Worm (Caenorhabditis elegans) whole organism, midembryonic: ENCODE measurements around the gene C08F11.12.

Source experiments
- T22C8.4 ChIP-seq: fragments of 200-800 bp; sonication (Bioruptor generic); IDR thresholded peaks from 2 replicates; pipeline ENCODE4 v1.3.6; 2022; ENCODE audit warnings: missing genetic modification characterization, missing compliant biosample characterization
- cog-1 ChIP-seq: sonication (generic microtip); optimal IDR thresholded peaks from 2 replicates; lab custom pipeline; 2016; ENCODE audit warnings: missing genetic modification characterization, missing compliant biosample characterization
- flt-1 ChIP-seq: fragments of 200-800 bp; sonication (Bioruptor generic); IDR thresholded peaks from 2 replicates; pipeline ENCODE4 v1.3.6; 2022; ENCODE audit warnings: missing genetic modification characterization, missing compliant biosample characterization
- klf-2 ChIP-seq: fragments of 200-800 bp; sonication (Bioruptor generic); conservative IDR thresholded peaks from 2 replicates; pipeline ENCODE4 v1.3.6; 2022; ENCODE audit warnings: missing genetic modification reagents, missing genetic modification characterization, missing compliant biosample characterization
- ref-1 ChIP-seq: fragments of 200-800 bp; sonication (Bioruptor generic); conservative IDR thresholded peaks from 2 replicates; pipeline ENCODE4 v1.3.6; 2022; ENCODE audit warnings: missing genetic modification reagents, missing genetic modification characterization, missing compliant biosample characterization

ce11 chrIV:13633165-13633564, 18.1 kb downstream of the C08F11.12 start, which contains the start of gene fbxa-98:
- TF ChIP-seq ref-1 (GFP tag; lab: Robert Waterston, UW) (no peak), flt-1 (GFP tag; lab: Robert Waterston, UW) (no peak), T22C8.4 (GFP tag; lab: Robert Waterston, UW) (no peak), cog-1 (tag; lab: Kevin White, UChicago) (no peak), klf-2 (GFP tag; lab: Robert Waterston, UW) (no peak)
